Fruit fly (Drosophila melanogaster) whole organism, prepupa: Measurements from ENCODE around the gene Sp7.

Source experiments
- Blimp-1 ChIP-seq: fragments of 200-800 bp; sonication (Bioruptor generic); optimal IDR thresholded peaks from 3 replicates; lab custom pipeline; 2017; ENCODE audit warnings: missing biosample characterization, missing genetic modification characterization, mild to moderate bottlenecking, moderate library complexity, missing genetic modification reagents
- CG10669 ChIP-seq: fragments of 200-800 bp; sonication (Bioruptor generic); optimal IDR thresholded peaks from 3 replicates; lab custom pipeline; 2018; ENCODE audit warnings: missing biosample characterization, mild to moderate bottlenecking, missing genetic modification characterization, moderate library complexity
- CG11902 ChIP-seq: fragments of 200-800 bp; sonication (Bioruptor generic); optimal IDR thresholded peaks from 3 replicates; lab custom pipeline; 2016; ENCODE audit warnings: missing biosample characterization, missing genetic modification characterization
- CG31627 ChIP-seq: fragments of 200-800 bp; sonication (Bioruptor generic); optimal IDR thresholded peaks from 3 replicates; lab custom pipeline; 2016; ENCODE audit warnings: missing biosample characterization, missing genetic modification characterization
- CG3919 ChIP-seq: fragments of 200-800 bp; sonication (Bioruptor generic); optimal IDR thresholded peaks from 3 replicates; lab custom pipeline; 2016; ENCODE audit warnings: missing biosample characterization, missing genetic modification characterization
- CG4318 ChIP-seq: fragments of 200-800 bp; sonication (Bioruptor generic); optimal IDR thresholded peaks from 3 replicates; lab custom pipeline; 2017; ENCODE audit warnings: missing biosample characterization, mild to moderate bottlenecking, missing genetic modification characterization
- CG6276 ChIP-seq: fragments of 200-800 bp; sonication (Bioruptor generic); optimal IDR thresholded peaks from 2 replicates; lab custom pipeline; 2017; ENCODE audit warnings: missing biosample characterization, mild to moderate bottlenecking, missing genetic modification characterization
- CG6792 ChIP-seq: fragments of 200-800 bp; sonication (Bioruptor generic); optimal IDR thresholded peaks from 3 replicates; lab custom pipeline; 2016; ENCODE audit warnings: missing biosample characterization, missing genetic modification characterization
- CG6808 ChIP-seq: fragments of 200-800 bp; sonication (Bioruptor generic); optimal IDR thresholded peaks from 3 replicates; lab custom pipeline; 2017; ENCODE audit warnings: missing biosample characterization, missing genetic modification characterization, mild to moderate bottlenecking, moderate library complexity, missing genetic modification reagents
- CG6854 ChIP-seq: fragments of 200-800 bp; sonication (Bioruptor generic); optimal IDR thresholded peaks from 2 replicates; lab custom pipeline; 2017; ENCODE audit warnings: missing biosample characterization, mild to moderate bottlenecking, missing genetic modification characterization
- CG8119 ChIP-seq: fragments of 200-800 bp; sonication (Bioruptor generic); IDR thresholded peaks from 3 replicates; pipeline ENCODE4 v1.3.6; 2022; ENCODE audit warnings: missing biosample characterization, missing genetic modification characterization
- CG8319 ChIP-seq: fragments of 200-800 bp; sonication (Bioruptor generic); optimal IDR thresholded peaks from 3 replicates; lab custom pipeline; 2016; ENCODE audit warnings: missing biosample characterization, missing genetic modification characterization
- CG8632 ChIP-seq: fragments of 200-800 bp; sonication (Bioruptor generic); optimal IDR thresholded peaks from 3 replicates; lab custom pipeline; 2016; ENCODE audit warnings: missing biosample characterization, missing genetic modification characterization
- CG9139 ChIP-seq: fragments of 200-800 bp; sonication (Bioruptor generic); optimal IDR thresholded peaks from 3 replicates; lab custom pipeline; 2017; ENCODE audit warnings: missing biosample characterization, mild to moderate bottlenecking, missing genetic modification characterization
- Eip75B ChIP-seq: fragments of 200-800 bp; sonication (Bioruptor generic); optimal IDR thresholded peaks from 3 replicates; lab custom pipeline; 2016; ENCODE audit warnings: missing biosample characterization, missing genetic modification characterization
- Eip78C ChIP-seq: fragments of 200-800 bp; sonication (Bioruptor generic); peaks from one replicate; lab custom pipeline; 2016; ENCODE audit warnings: missing biosample characterization, missing genetic modification characterization
- Eip93F ChIP-seq: fragments of 200-800 bp; sonication (Bioruptor generic); optimal IDR thresholded peaks from 2 replicates; lab custom pipeline; 2016; ENCODE audit warnings: missing biosample characterization, mild to moderate bottlenecking, missing genetic modification characterization
- Gug ChIP-seq: fragments of 200-800 bp; sonication (Bioruptor generic); IDR thresholded peaks from 2 replicates; pipeline ENCODE4 v1.3.6; 2022; ENCODE audit warnings: missing biosample characterization, missing genetic modification characterization
- Hr4 ChIP-seq: fragments of 200-800 bp; sonication (Bioruptor generic); optimal IDR thresholded peaks from 3 replicates; lab custom pipeline; 2016; ENCODE audit warnings: missing biosample characterization, missing genetic modification characterization
- Lpt ChIP-seq: fragments of 200-800 bp; sonication (Bioruptor generic); optimal IDR thresholded peaks from 3 replicates; lab custom pipeline; 2016; ENCODE audit warnings: missing biosample characterization, missing genetic modification characterization
- OdsH ChIP-seq: fragments of 200-800 bp; sonication (Bioruptor generic); optimal IDR thresholded peaks from 3 replicates; lab custom pipeline; 2016; ENCODE audit warnings: missing biosample characterization, missing genetic modification characterization
- Sox102F ChIP-seq: fragments of 200-800 bp; sonication (Bioruptor generic); optimal IDR thresholded peaks from 2 replicates; lab custom pipeline; 2016; ENCODE audit warnings: missing biosample characterization, mild to moderate bottlenecking, missing genetic modification characterization
- Sox14 ChIP-seq: fragments of 200-800 bp; sonication (Bioruptor generic); optimal IDR thresholded peaks from 3 replicates; lab custom pipeline; 2016; ENCODE audit warnings: missing biosample characterization, missing genetic modification characterization
- Sox15 ChIP-seq: fragments of 200-800 bp; sonication (Bioruptor generic); optimal IDR thresholded peaks from 3 replicates; lab custom pipeline; 2016; ENCODE audit warnings: missing biosample characterization, missing genetic modification characterization
- cyc ChIP-seq: fragments of 200-800 bp; sonication (Bioruptor generic); optimal IDR thresholded peaks from 3 replicates; lab custom pipeline; 2016; ENCODE audit warnings: missing biosample characterization, missing genetic modification characterization
- dac ChIP-seq: fragments of 200-800 bp; sonication (Bioruptor generic); optimal IDR thresholded peaks from 2 replicates; lab custom pipeline; 2017; ENCODE audit warnings: missing biosample characterization, mild to moderate bottlenecking, missing genetic modification characterization
- dsx ChIP-seq: fragments of 200-800 bp; optimal IDR thresholded peaks from 3 replicates; lab custom pipeline; 2019; ENCODE audit warnings: missing biosample characterization, mild to moderate bottlenecking, missing genetic modification characterization, moderate library complexity; ENCODE audit not compliant: poor library complexity, severe bottlenecking
- eg ChIP-seq: fragments of 200-800 bp; sonication (Bioruptor generic); IDR thresholded peaks from 3 replicates; pipeline ENCODE4 v1.3.6; 2022; ENCODE audit warnings: missing biosample characterization, missing genetic modification characterization
- esn ChIP-seq: fragments of 200-800 bp; sonication (Bioruptor generic); optimal IDR thresholded peaks from 2 replicates; lab custom pipeline; 2016; ENCODE audit warnings: missing biosample characterization, mild to moderate bottlenecking, missing genetic modification characterization, moderate library complexity
- fd59A ChIP-seq: fragments of 200-800 bp; sonication (Bioruptor generic); optimal IDR thresholded peaks from 2 replicates; lab custom pipeline; 2017; ENCODE audit warnings: missing biosample characterization, mild to moderate bottlenecking, missing genetic modification characterization, missing genetic modification reagents
- fkh ChIP-seq: fragments of 200-800 bp; sonication (Bioruptor generic); optimal IDR thresholded peaks from 3 replicates; lab custom pipeline; 2017; ENCODE audit warnings: missing biosample characterization, mild to moderate bottlenecking, missing genetic modification characterization, moderate library complexity
- lz ChIP-seq: fragments of 200-800 bp; sonication (Bioruptor generic); optimal IDR thresholded peaks from 3 replicates; lab custom pipeline; 2016; ENCODE audit warnings: missing biosample characterization, missing genetic modification characterization
- pdm3 ChIP-seq: fragments of 200-800 bp; sonication (Bioruptor generic); optimal IDR thresholded peaks from 3 replicates; lab custom pipeline; 2016; ENCODE audit warnings: missing biosample characterization, missing genetic modification characterization
- spab ChIP-seq: fragments of 200-800 bp; sonication (Bioruptor generic); optimal IDR thresholded peaks from 2 replicates; lab custom pipeline; 2017; ENCODE audit warnings: missing biosample characterization, mild to moderate bottlenecking, missing genetic modification characterization, missing genetic modification reagents
- ss ChIP-seq, 2 experiments: fragments of 200-800 bp; sonication (Bioruptor generic); optimal IDR thresholded peaks; 2 replicates in 1 of 2; 3 replicates in 1 of 2; lab custom pipeline; 2017 to 2018; ENCODE audit warnings: mild to moderate bottlenecking in 2 of 2, missing biosample characterization in 2 of 2, missing genetic modification characterization in 2 of 2, moderate library complexity in 1 of 2
- svp ChIP-seq: fragments of 200-800 bp; sonication (Bioruptor generic); peaks from one replicate; lab custom pipeline; 2016; ENCODE audit warnings: missing biosample characterization, missing genetic modification characterization
- vri ChIP-seq: fragments of 200-800 bp; sonication (Bioruptor generic); optimal IDR thresholded peaks from 3 replicates; lab custom pipeline; 2016; ENCODE audit warnings: missing biosample characterization, mild to moderate bottlenecking, missing genetic modification characterization

The Sp7 gene

dm6 chr3R:7779620-7780019 is 20.0 kb downstream of the Sp7 start:
- TF ChIP-seq pdm3 (peak; percentile 26), Gug (no peak), spab (GFP tag; lab: Kevin White, UChicago) (no peak), fkh (GFP tag; lab: Kevin White, UChicago) (no peak), CG8319 (GFP tag; lab: Kevin White, UChicago) (no peak), CG8632 (no peak), OdsH (GFP tag; lab: Kevin White, UChicago) (peak; percentile 39), eg (GFP tag; lab: Robert Waterston, UW) (no peak), cyc (GFP tag; lab: Kevin White, UChicago) (no peak), CG3919 (GFP tag; lab: Kevin White, UChicago) (no peak), Sox15 (no peak), dac (no peak), CG6808 (GFP tag; lab: Kevin White, UChicago) (peak; percentile 4), Eip75B (GFP tag; lab: Kevin White, UChicago) (no peak), lz (no peak), fd59A (GFP tag; lab: Kevin White, UChicago) (no peak), CG10669 (GFP tag; lab: Kevin White, UChicago) (peak; percentile 50), Eip93F (GFP tag; lab: Kevin White, UChicago) (no peak), vri (GFP tag; lab: Kevin White, UChicago) (no peak), CG6276 (GFP tag; lab: Kevin White, UChicago) (no peak), CG31627 (GFP tag; lab: Kevin White, UChicago) (no peak), CG9139 (GFP tag; lab: Kevin White, UChicago) (no peak), Lpt (GFP tag; lab: Kevin White, UChicago) (no peak)

DNA sequence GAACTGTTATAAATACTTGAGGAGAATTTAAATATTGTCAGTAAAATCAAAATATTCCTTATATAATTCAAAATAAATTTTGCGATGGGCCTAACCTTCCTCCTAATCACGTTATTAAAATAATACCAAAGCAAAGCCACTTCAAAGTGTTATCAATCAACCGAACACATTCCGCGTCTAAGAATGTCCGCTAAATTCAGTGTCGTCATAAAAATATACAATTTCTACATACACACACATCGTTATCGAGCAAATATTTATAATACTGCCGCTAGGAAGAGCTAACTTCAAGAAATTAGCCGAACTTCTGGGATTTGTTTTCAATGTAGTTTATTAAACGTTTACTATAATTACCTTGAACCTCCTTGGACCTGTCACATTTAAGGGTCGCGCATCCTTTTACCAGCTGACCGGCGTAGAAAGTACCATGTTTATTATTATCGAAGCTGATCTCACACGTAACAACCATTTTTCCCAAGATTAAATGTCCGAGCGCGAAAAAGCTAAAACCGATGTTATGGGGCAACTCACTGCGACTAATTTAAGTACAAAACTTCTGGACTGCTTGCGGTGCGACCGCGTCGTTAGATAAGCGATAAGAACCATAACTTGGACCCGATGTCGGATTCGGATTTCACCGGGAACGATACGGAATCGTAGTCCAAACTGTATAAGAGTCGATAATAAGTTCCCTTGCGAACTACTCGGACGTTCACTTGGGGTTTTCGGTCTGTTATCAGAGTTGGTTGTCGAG is 23.5 kb downstream of the Sp7 start, which contains the start of gene CG18747:
TSS of gene CG18747 (minus strand) at position 514 of the 754 bp plus-strand sequence.
- TF ChIP-seq spab (GFP tag; lab: Kevin White, UChicago) = no peak
- no peak for TF ChIP-seq Blimp-1 (GFP tag; lab: Kevin White, UChicago)
- TF ChIP-seq Eip78C (GFP tag; lab: Kevin White, UChicago) = no peak
- TF ChIP-seq svp (GFP tag; lab: Kevin White, UChicago) = peak; percentile 51
- no peak for TF ChIP-seq eg (GFP tag; lab: Robert Waterston, UW)
- TF ChIP-seq vri (GFP tag; lab: Kevin White, UChicago) = peak; percentile 76
- TF ChIP-seq, all 60 proteins: peak for 2

DNA sequence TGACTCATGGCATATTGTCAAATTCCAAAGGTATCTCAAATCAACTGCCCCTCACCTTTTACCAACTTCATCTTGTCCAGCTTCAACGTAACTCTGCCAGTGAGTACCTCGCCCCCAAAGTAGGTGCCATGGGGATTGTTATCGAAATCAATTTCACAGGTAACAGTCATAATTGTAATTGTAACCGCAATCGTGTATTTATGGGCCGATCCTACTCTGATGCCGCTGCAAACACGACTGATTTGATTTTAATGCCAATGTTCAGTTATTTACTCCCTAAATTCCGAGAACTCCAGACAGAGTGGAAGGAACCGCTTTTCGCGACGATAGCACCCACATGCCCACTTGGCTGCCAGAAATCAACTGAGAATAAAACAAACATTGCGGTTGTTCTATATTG is 26.2 kb downstream of the Sp7 start, which contains the start of gene CG18745:
TSS of gene CG18745 (minus strand) at position 336 of the 400 bp plus-strand sequence.
- TF ChIP-seq CG6854 (GFP tag; lab: Kevin White, UChicago) (no peak), CG6276 (GFP tag; lab: Kevin White, UChicago) (no peak), esn (GFP tag; lab: Kevin White, UChicago) (no peak), vri (GFP tag; lab: Kevin White, UChicago) (peak; percentile 57), fkh (GFP tag; lab: Kevin White, UChicago) (peak; percentile 14)

dm6 chr3R:7787899-7788298 is 28.3 kb downstream of the Sp7 start, which contains the start of gene CG18748:
Gene CG18748, minus strand, starts transcription at chr3R:7787923.
- peak; percentile 73 for TF ChIP-seq vri (GFP tag; lab: Kevin White, UChicago)
- TF ChIP-seq svp (GFP tag; lab: Kevin White, UChicago) = peak; percentile 85
- TF ChIP-seq fkh (GFP tag; lab: Kevin White, UChicago) = peak; percentile 2
- TF ChIP-seq ss (GFP tag; optimal IDR thresholded peaks at IDR 0.05; lab: Kevin White, UChicago) = no peak
- TF ChIP-seq, all 60 proteins: peak for 3

- no peak for TF ChIP-seq CG6276 (GFP tag; lab: Kevin White, UChicago)
- no peak for TF ChIP-seq pdm3
- no peak for TF ChIP-seq Sox14
- no peak for TF ChIP-seq Sox102F
- no peak for TF ChIP-seq CG4318 (GFP tag; lab: Kevin White, UChicago)
- no peak for TF ChIP-seq Hr4 (GFP tag; lab: Kevin White, UChicago)
- no peak for TF ChIP-seq spab (GFP tag; lab: Kevin White, UChicago)
- TF ChIP-seq CG6792 (GFP tag; lab: Kevin White, UChicago) = no peak
- TF ChIP-seq dac = no peak
- no peak for TF ChIP-seq CG11902
- no peak for TF ChIP-seq Lpt (GFP tag; lab: Kevin White, UChicago)
- no peak for TF ChIP-seq CG8119 (GFP tag; lab: Robert Waterston, UW)
- no peak for TF ChIP-seq Eip75B (GFP tag; lab: Kevin White, UChicago)
- no peak for TF ChIP-seq dsx
- no peak for TF ChIP-seq Eip78C (GFP tag; lab: Kevin White, UChicago)
- TF ChIP-seq, all 60 proteins: peak for 0
These were observed 30.5 kb downstream of the Sp7 start, which contains the start of gene CG18746 for dm6 chr3R:7790087-7790486. Gene CG18746, minus strand, starts transcription at chr3R:7790187.
